Worm (Caenorhabditis elegans) whole organism, young adult: ENCODE data around the gene Y54G2A.11.

Source experiments
- B0261.1 ChIP-seq: sonication (generic microtip); optimal IDR thresholded peaks from 2 replicates; lab custom pipeline; 2016; ENCODE audit warnings: mild to moderate bottlenecking, missing genetic modification characterization, moderate library complexity, missing compliant biosample characterization
- C17E4.6 ChIP-seq: fragments of 200-800 bp; sonication (Bioruptor generic); IDR thresholded peaks from 2 replicates; pipeline ENCODE4 v1.3.6; 2022; ENCODE audit warnings: missing genetic modification reagents, missing genetic modification characterization, missing compliant biosample characterization
- D2030.7 ChIP-seq: fragments of 200-800 bp; sonication (Bioruptor generic); IDR thresholded peaks from 2 replicates; pipeline ENCODE4 v1.3.6; 2022; ENCODE audit warnings: missing genetic modification reagents, missing genetic modification characterization, missing compliant biosample characterization
- F10E7.11 ChIP-seq: sonication (generic microtip); optimal IDR thresholded peaks from 2 replicates; lab custom pipeline; 2017; ENCODE audit warnings: mild to moderate bottlenecking, missing genetic modification characterization, moderate library complexity, missing compliant biosample characterization
- K12H6.12 ChIP-seq: fragments of 200-800 bp; sonication (Bioruptor generic); optimal IDR thresholded peaks from 2 replicates; lab custom pipeline; 2018; ENCODE audit warnings: mild to moderate bottlenecking, missing genetic modification characterization, missing compliant biosample characterization
- Y53F4B.3 ChIP-seq: fragments of 200-800 bp; sonication (Bioruptor generic); IDR thresholded peaks from 2 replicates; pipeline ENCODE4 v1.3.6; 2022; ENCODE audit warnings: missing genetic modification reagents, missing genetic modification characterization, missing compliant biosample characterization
- ZK185.1 ChIP-seq: sonication (generic microtip); optimal IDR thresholded peaks from 2 replicates; lab custom pipeline; 2016; ENCODE audit warnings: mild to moderate bottlenecking, missing genetic modification characterization, missing compliant biosample characterization; ENCODE audit not compliant: poor library complexity, severe bottlenecking
- athp-1 ChIP-seq: sonication (generic microtip); optimal IDR thresholded peaks from 2 replicates; lab custom pipeline; 2017; ENCODE audit warnings: mild to moderate bottlenecking, missing genetic modification characterization, missing compliant biosample characterization
- attf-6 ChIP-seq: fragments of 200-800 bp; sonication (Bioruptor generic); IDR thresholded peaks from 2 replicates; pipeline ENCODE4 v1.3.6; 2022; ENCODE audit warnings: missing genetic modification reagents, missing genetic modification characterization, missing compliant biosample characterization
- bed-2 ChIP-seq: fragments of 200-800 bp; sonication (Bioruptor generic); IDR thresholded peaks from 2 replicates; pipeline ENCODE4 v1.3.6; 2022; ENCODE audit warnings: missing genetic modification reagents, missing genetic modification characterization, missing compliant biosample characterization
- ccch-3 ChIP-seq: fragments of 200-800 bp; sonication (Bioruptor generic); optimal IDR thresholded peaks from 2 replicates; lab custom pipeline; 2018; ENCODE audit warnings: mild to moderate bottlenecking, missing genetic modification characterization, missing compliant biosample characterization
- chd-7 ChIP-seq: sonication (generic microtip); optimal IDR thresholded peaks from 2 replicates; lab custom pipeline; 2016; ENCODE audit warnings: mild to moderate bottlenecking, missing genetic modification characterization, moderate library complexity, missing compliant biosample characterization
- dpff-1 ChIP-seq: sonication (generic microtip); optimal IDR thresholded peaks from 2 replicates; lab custom pipeline; 2017; ENCODE audit warnings: mild to moderate bottlenecking, missing genetic modification characterization, missing compliant biosample characterization
- efl-1 ChIP-seq: fragments of 150-350 bp; optimal IDR thresholded peaks from 2 replicates; lab custom pipeline; 2014; ENCODE audit warnings: missing biosample characterization, missing genetic modification reagents, missing genetic modification characterization
- egrh-3 ChIP-seq: fragments of 200-800 bp; sonication (Bioruptor generic); IDR thresholded peaks from 2 replicates; pipeline ENCODE4 v1.3.6; 2022; ENCODE audit warnings: missing genetic modification reagents, missing genetic modification characterization, missing compliant biosample characterization
- ets-4 ChIP-seq: fragments of 200-800 bp; sonication (Bioruptor generic); optimal IDR thresholded peaks from 2 replicates; lab custom pipeline; 2018; ENCODE audit warnings: mild to moderate bottlenecking, missing genetic modification characterization, missing compliant biosample characterization
- hlh-12 ChIP-seq: sonication (generic microtip); optimal IDR thresholded peaks from 2 replicates; lab custom pipeline; 2016; ENCODE audit warnings: missing genetic modification characterization, missing compliant biosample characterization
- hlh-26 ChIP-seq: fragments of 200-800 bp; sonication (Bioruptor generic); conservative IDR thresholded peaks from 2 replicates; pipeline ENCODE4 v1.3.6; 2022; ENCODE audit warnings: missing genetic modification reagents, missing genetic modification characterization, missing compliant biosample characterization
- hmg-1.2 ChIP-seq: fragments of 200-800 bp; sonication (Bioruptor generic); IDR thresholded peaks from 2 replicates; pipeline ENCODE4 v1.3.6; 2022; ENCODE audit warnings: missing genetic modification reagents, missing genetic modification characterization, missing compliant biosample characterization
- hmg-20 ChIP-seq: fragments of 200-800 bp; sonication (Bioruptor generic); IDR thresholded peaks from 2 replicates; pipeline ENCODE4 v1.3.6; 2022; ENCODE audit warnings: missing genetic modification reagents, missing genetic modification characterization, missing compliant biosample characterization
- let-607 ChIP-seq, 2 experiments: fragments of 200-800 bp in 1 of 2; sonication (Bioruptor generic) in 1 of 2; sonication (generic microtip) in 1 of 2; optimal IDR thresholded peaks; 2 replicates each; lab custom pipeline; 2016 to 2018; ENCODE audit warnings: mild to moderate bottlenecking in 2 of 2, missing compliant biosample characterization in 2 of 2, missing genetic modification characterization in 2 of 2, moderate library complexity in 2 of 2, missing genotype in 1 of 2
- lin-26 ChIP-seq: fragments of 200-800 bp; sonication (Bioruptor generic); IDR thresholded peaks from 2 replicates; pipeline ENCODE4 v1.3.6; 2022; ENCODE audit warnings: missing genetic modification reagents, missing genetic modification characterization, missing compliant biosample characterization
- lin-35 ChIP-seq, 3 experiments: fragments of 150-350 bp in 2 of 3; sonication (generic microtip) in 1 of 3; optimal IDR thresholded peaks; 2 replicates each; lab custom pipeline; 2014 to 2018; ENCODE audit warnings: missing biosample characterization in 3 of 3, missing genetic modification characterization in 3 of 3, missing genetic modification reagents in 3 of 3
- lir-1 ChIP-seq: fragments of 200-800 bp; sonication (Bioruptor generic); conservative IDR thresholded peaks from 2 replicates; pipeline ENCODE4 v1.3.6; 2022; ENCODE audit warnings: missing genetic modification reagents, missing genetic modification characterization, missing compliant biosample characterization
- lsy-27 ChIP-seq: sonication (generic microtip); optimal IDR thresholded peaks from 2 replicates; lab custom pipeline; 2017; ENCODE audit warnings: missing genetic modification characterization, mild to moderate bottlenecking, missing compliant biosample characterization, antibody characterized with exemption, missing genotype, borderline replicate concordance; ENCODE audit not compliant: insufficient read depth
- mcd-1 ChIP-seq: fragments of 200-800 bp; sonication (Bioruptor generic); IDR thresholded peaks from 2 replicates; pipeline ENCODE4 v1.3.6; 2022; ENCODE audit warnings: missing genetic modification reagents, missing genetic modification characterization, missing compliant biosample characterization
- mel-28 ChIP-seq: sonication (generic microtip); optimal IDR thresholded peaks from 2 replicates; lab custom pipeline; 2016; ENCODE audit warnings: borderline replicate concordance, mild to moderate bottlenecking, missing genetic modification characterization, missing compliant biosample characterization
- nhr-120 ChIP-seq: fragments of 200-800 bp; sonication (Bioruptor generic); IDR thresholded peaks from 2 replicates; pipeline ENCODE4 v1.3.6; 2022; ENCODE audit warnings: missing genetic modification characterization, missing compliant biosample characterization
- nhr-27 ChIP-seq: fragments of 200-800 bp; sonication (Bioruptor generic); optimal IDR thresholded peaks from 2 replicates; lab custom pipeline; 2018; ENCODE audit warnings: mild to moderate bottlenecking, missing genetic modification characterization, moderate library complexity, missing compliant biosample characterization
- rpc-1 ChIP-seq, 2 experiments: fragments of 150-350 bp in 1 of 2; sonication (generic microtip) in 1 of 2; optimal IDR thresholded peaks; 2 replicates each; lab custom pipeline; 2014 to 2018; ENCODE audit warnings: missing biosample characterization in 1 of 2, missing genetic modification characterization in 1 of 2, missing genetic modification reagents in 1 of 2, missing genotype in 1 of 2
- sdz-38 ChIP-seq: sonication (generic microtip); optimal IDR thresholded peaks from 2 replicates; lab custom pipeline; 2016; ENCODE audit warnings: missing genotype, missing genetic modification characterization, missing compliant biosample characterization
- sea-2 ChIP-seq: fragments of 200-800 bp; sonication (Bioruptor generic); IDR thresholded peaks from 2 replicates; pipeline ENCODE4 v1.3.6; 2022; ENCODE audit warnings: missing genetic modification characterization, missing compliant biosample characterization
- snpc-1.1 ChIP-seq: sonication (generic microtip); optimal IDR thresholded peaks from 2 replicates; lab custom pipeline; 2017; ENCODE audit warnings: missing genetic modification characterization, mild to moderate bottlenecking, missing compliant biosample characterization, antibody characterized with exemption, moderate library complexity, missing genotype, missing genetic modification reagents; ENCODE audit not compliant: insufficient read depth
- snpc-4 ChIP-seq, 5 experiments: fragments of 150-350 bp in 1 of 5; sonication (generic microtip) in 4 of 5; optimal IDR thresholded peaks; 2 replicates each; lab custom pipeline; 2014 to 2018; ENCODE audit warnings: missing genetic modification characterization in 5 of 5, missing biosample characterization in 3 of 5, antibody characterized with exemption in 2 of 5, mild to moderate bottlenecking in 2 of 5, missing compliant biosample characterization in 2 of 5, missing genotype in 2 of 5, moderate library complexity in 2 of 5, missing genetic modification reagents in 1 of 5
- somi-1 ChIP-seq: fragments of 200-800 bp; sonication (Bioruptor generic); optimal IDR thresholded peaks from 2 replicates; lab custom pipeline; 2018; ENCODE audit warnings: mild to moderate bottlenecking, missing genetic modification characterization, missing compliant biosample characterization
- tbp1 ChIP-seq: fragments of 200-800 bp; sonication (Bioruptor generic); optimal IDR thresholded peaks from 2 replicates; lab custom pipeline; 2018; ENCODE audit warnings: mild to moderate bottlenecking, missing genetic modification characterization, missing compliant biosample characterization
- unc-130 ChIP-seq: sonication (generic microtip); optimal IDR thresholded peaks from 2 replicates; lab custom pipeline; 2016; ENCODE audit warnings: missing genetic modification reagents, missing genetic modification characterization, missing compliant biosample characterization
- unc-62 ChIP-seq: fragments of 150-350 bp; optimal IDR thresholded peaks from 2 replicates; lab custom pipeline; 2014; ENCODE audit warnings: missing biosample characterization, missing genetic modification reagents, missing genetic modification characterization
- xnd-1 ChIP-seq: sonication (generic microtip); optimal IDR thresholded peaks from 2 replicates; lab custom pipeline; 2016; ENCODE audit warnings: missing genotype, missing genetic modification reagents, missing genetic modification characterization, missing compliant biosample characterization
- zfh-2 ChIP-seq: fragments of 200-800 bp; sonication (Bioruptor generic); conservative IDR thresholded peaks from 2 replicates; pipeline ENCODE4 v1.3.6; 2022; ENCODE audit warnings: missing genetic modification reagents, missing genetic modification characterization, missing compliant biosample characterization
- ztf-18 ChIP-seq: sonication (generic microtip); optimal IDR thresholded peaks from 2 replicates; lab custom pipeline; 2016; ENCODE audit warnings: missing genotype, mild to moderate bottlenecking, missing genetic modification characterization, missing compliant biosample characterization
- ztf-25 ChIP-seq: fragments of 200-800 bp; sonication (Bioruptor generic); IDR thresholded peaks from 2 replicates; pipeline ENCODE4 v1.3.6; 2022; ENCODE audit warnings: missing genetic modification reagents, missing genetic modification characterization, missing compliant biosample characterization
- ztf-26 ChIP-seq: sonication (generic microtip); optimal IDR thresholded peaks from 2 replicates; lab custom pipeline; 2017; ENCODE audit warnings: missing genetic modification characterization, missing compliant biosample characterization
- ztf-28 ChIP-seq: fragments of 200-800 bp; sonication (Bioruptor generic); IDR thresholded peaks from 2 replicates; pipeline ENCODE4 v1.3.6; 2022; ENCODE audit warnings: missing genetic modification reagents, missing genetic modification characterization, missing compliant biosample characterization
- ztf-3 ChIP-seq: fragments of 200-800 bp; sonication (Bioruptor generic); optimal IDR thresholded peaks from 2 replicates; lab custom pipeline; 2018; ENCODE audit warnings: mild to moderate bottlenecking, missing genetic modification characterization, missing compliant biosample characterization
- ztf-6 ChIP-seq: fragments of 200-800 bp; sonication (Bioruptor generic); IDR thresholded peaks from 2 replicates; pipeline ENCODE4 v1.3.6; 2022; ENCODE audit warnings: missing genetic modification reagents, missing genetic modification characterization, missing compliant biosample characterization

The Y54G2A.11 gene

DNA sequence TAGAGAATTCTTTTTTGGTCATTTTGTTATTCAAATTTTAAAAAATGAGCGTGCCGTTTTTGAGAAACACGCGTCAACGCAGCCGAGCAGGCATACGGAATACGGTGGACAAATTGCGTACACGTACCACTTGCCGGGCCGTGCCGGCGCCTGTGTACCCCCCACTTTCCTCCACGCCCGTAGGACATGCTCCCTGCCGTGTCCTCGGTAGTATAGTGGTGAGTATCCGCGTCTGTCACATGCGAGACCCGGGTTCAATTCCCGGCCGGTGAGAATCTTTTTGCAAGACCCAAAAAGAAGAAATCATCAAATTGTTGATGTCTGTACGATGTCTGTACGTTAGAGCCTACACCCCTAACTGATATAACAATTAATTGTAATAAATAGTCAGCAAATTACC, 36.6 kb upstream of the Y54G2A.11 start (continued):
- peak; percentile 1 for TF ChIP-seq K12H6.12 (tag; lab: Kevin White, UChicago)
- no peak for TF ChIP-seq hlh-26 (GFP tag; lab: Robert Waterston, UW)
- peak; percentile 75; the same call in 1 of the 2 replicates for TF ChIP-seq lin-26 (GFP tag; lab: Robert Waterston, UW)
- peak; percentile 17 for TF ChIP-seq ztf-18
- no peak for TF ChIP-seq dpff-1 (tag; lab: Kevin White, UChicago)
- TF ChIP-seq hmg-1.2 (GFP tag; lab: Robert Waterston, UW), result peak; percentile 59
- TF ChIP-seq Y53F4B.3, result no peak
- peak; percentile 89 for TF ChIP-seq tbp1 (GFP tag; lab: Kevin White, UChicago)
- no peak for TF ChIP-seq lir-1 (GFP tag; lab: Robert Waterston, UW)
- TF ChIP-seq egrh-3 (GFP tag; lab: Robert Waterston, UW), result 0 out of 2 replicates have a peak, but pooled peaks have one; percentile 15
- TF ChIP-seq ztf-28 (GFP tag; lab: Robert Waterston, UW), result peak; percentile 13; the same call in 1 of the 2 replicates
- TF ChIP-seq ets-4 (GFP tag; lab: Kevin White, UChicago), result no peak
- no peak for TF ChIP-seq sdz-38 (tag; lab: Kevin White, UChicago)
- peak; percentile 70 for TF ChIP-seq B0261.1
- TF ChIP-seq ZK185.1, result no peak
- peak; percentile 46 for TF ChIP-seq rpc-1 (optimal IDR thresholded peaks at IDR 0.05; lab: Kevin White, UChicago)
- peak; percentile 72 for TF ChIP-seq rpc-1 (tag; optimal IDR thresholded peaks at IDR 0.05; lab: Kevin White, UChicago)
- TF ChIP-seq attf-6 (GFP tag; lab: Robert Waterston, UW), result 0 out of 2 replicates have a peak, but pooled peaks have one; percentile 30
- TF ChIP-seq D2030.7 (GFP tag; lab: Robert Waterston, UW), result peak; percentile 62
- TF ChIP-seq snpc-4 (GFP tag; optimal IDR thresholded peaks at IDR 0.05; lab: Kevin White, UChicago), result no peak
- TF ChIP-seq snpc-4 (tag; optimal IDR thresholded peaks at IDR 0.05; lab: Kevin White, UChicago), result peak in 1 of 4 experiments; percentile 31

ce11 chrIV:2805525-2805924, 33.9 kb upstream of the Y54G2A.11 start, which contains the start of gene Y54G2A.45:
Gene Y54G2A.45 (plus strand): TSS chrIV:2805857.
- 0 out of 2 replicates have a peak, but pooled peaks have one; percentile 11 for TF ChIP-seq sea-2
- peak; percentile 15 for TF ChIP-seq xnd-1
- peak; percentile 64 for TF ChIP-seq hmg-1.2 (GFP tag; lab: Robert Waterston, UW)
- TF ChIP-seq ztf-26, result peak; percentile 43
- peak; percentile 67 for TF ChIP-seq chd-7 (tag; lab: Kevin White, UChicago)
- TF ChIP-seq F10E7.11 (tag; lab: Kevin White, UChicago), result no peak
- TF ChIP-seq hlh-12, result peak; percentile 20
- no peak for TF ChIP-seq unc-62 (GFP tag; lab: Kevin White, UChicago)
- TF ChIP-seq ztf-25 (GFP tag; lab: Robert Waterston, UW), result peak; percentile 90; the same call in 1 of the 2 replicates
- TF ChIP-seq athp-1, result peak; percentile 60
- TF ChIP-seq snpc-1.1, result peak; percentile 47
- TF ChIP-seq nhr-27 (tag; lab: Kevin White, UChicago), result no peak
- peak; percentile 13 for TF ChIP-seq efl-1 (GFP tag; lab: Kevin White, UChicago)
- peak; percentile 57 for TF ChIP-seq unc-130 (GFP tag; lab: Kevin White, UChicago)
- peak; percentile 92 for TF ChIP-seq lin-26 (GFP tag; lab: Robert Waterston, UW)
- peak; percentile 59 for TF ChIP-seq lsy-27 (tag; lab: Kevin White, UChicago)
- peak; percentile 44 to 65 for TF ChIP-seq let-607 (tag; optimal IDR thresholded peaks at IDR 0.05; lab: Kevin White, UChicago)
- TF ChIP-seq somi-1 (GFP tag; lab: Kevin White, UChicago), result no peak
- TF ChIP-seq ztf-6 (GFP tag; lab: Robert Waterston, UW), result no peak
- no peak for TF ChIP-seq bed-2 (GFP tag; lab: Robert Waterston, UW)
- TF ChIP-seq zfh-2 (GFP tag; lab: Robert Waterston, UW), result peak; percentile 56; the same call in 1 of the 2 replicates
- TF ChIP-seq ztf-3 (GFP tag; lab: Kevin White, UChicago), result peak; percentile 24
- no peak for TF ChIP-seq ccch-3 (GFP tag; lab: Kevin White, UChicago)
- no peak for TF ChIP-seq ztf-28 (GFP tag; lab: Robert Waterston, UW)
- TF ChIP-seq mel-28, result no peak
- TF ChIP-seq nhr-120, result no peak
- peak in 2 of 3 experiments; percentile 35 to 40 for TF ChIP-seq lin-35 (GFP tag; optimal IDR thresholded peaks at IDR 0.05; lab: Kevin White, UChicago)
- peak; percentile 48; the same call in 1 of the 2 replicates for TF ChIP-seq C17E4.6 (GFP tag; lab: Robert Waterston, UW)
- peak; percentile 65 for TF ChIP-seq mcd-1
- no peak for TF ChIP-seq hmg-20 (GFP tag; lab: Robert Waterston, UW)
